ENCODE assay signal across 3 fruit fly cellular contexts in the genomic region with DNA sequence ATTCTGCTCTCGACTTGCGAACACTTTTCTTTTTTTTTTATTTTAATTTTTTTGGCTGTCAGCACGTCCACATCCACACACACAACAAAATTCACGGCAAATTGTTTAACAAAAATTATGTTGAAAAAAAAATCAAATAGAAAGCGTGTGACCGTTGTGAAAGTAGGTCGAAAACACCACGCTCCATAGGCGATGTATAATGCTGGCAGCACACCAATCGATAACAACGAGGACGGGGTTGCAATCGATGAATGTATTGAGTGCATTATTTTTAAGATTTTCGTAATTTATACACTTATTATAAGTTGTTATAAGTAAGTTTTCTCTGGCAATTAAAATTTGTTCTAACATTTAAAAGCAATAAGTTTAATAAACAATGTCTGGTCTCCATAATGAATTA.
A peak's percentile ranks its signal among the peaks of the same experiment; 100 is the strongest.
TF ChIP-seq lines count a peak whose summit lies in the region.

Pp2C1 (minus strand) TSS at position 181 of the 400 bp plus-strand sequence.

- no peak for TF ChIP-seq CTCF in whole organism, embryonic (GFP tag; optimal IDR thresholded peaks at IDR 0.05; lab: Kevin White, UChicago)

TF ChIP-seq in whole organism, adult, 20 proteins besides CTCF, POLR2A, EP300 and RAD21:
- TF ChIP-seq Hr96 (GFP tag; optimal IDR thresholded peaks at IDR 0.05; lab: Kevin White, UChicago): no peak
- peak; percentile 18 for TF ChIP-seq toe (GFP tag; optimal IDR thresholded peaks at IDR 0.05; lab: Kevin White, UChicago)
TF ChIP-seq in whole organism, adult: peak in this region for 1.

TF ChIP-seq in whole organism, embryonic, 481 proteins besides CTCF, POLR2A, EP300 and RAD21 (continues in another document):
- peak; percentile 77 for TF ChIP-seq gfzf (GFP tag; optimal IDR thresholded peaks at IDR 0.05; lab: Kevin White, UChicago)
- TF ChIP-seq gcm (GFP tag; optimal IDR thresholded peaks at IDR 0.05; lab: Kevin White, UChicago): no peak
- TF ChIP-seq Nf-YA (GFP tag; IDR thresholded peaks at IDR 0.05; lab: Robert Waterston, UW): no peak
- TF ChIP-seq chif (GFP tag; optimal IDR thresholded peaks at IDR 0.05; lab: Kevin White, UChicago): no peak
- TF ChIP-seq mld (GFP tag; IDR thresholded peaks at IDR 0.05; lab: Robert Waterston, UW; ENCODE audit: partially characterized antibody): 0 out of 3 replicates have a peak, but pooled peaks have one; percentile 34
- TF ChIP-seq seq (GFP tag; IDR thresholded peaks at IDR 0.05; lab: Robert Waterston, UW): no peak
- no peak for TF ChIP-seq NK7.1 (GFP tag; optimal IDR thresholded peaks at IDR 0.05; lab: Kevin White, UChicago)
- TF ChIP-seq CG15601 (tag; optimal IDR thresholded peaks at IDR 0.05; lab: Kevin White, UChicago): no peak
- no peak for TF ChIP-seq CG6813 (GFP tag; optimal IDR thresholded peaks at IDR 0.05; lab: Kevin White, UChicago)
- TF ChIP-seq CG10209 (GFP tag; optimal IDR thresholded peaks at IDR 0.05; lab: Kevin White, UChicago): no peak
- peak; percentile 64; the same call in 1 of the 2 replicates for TF ChIP-seq sna (GFP tag; IDR thresholded peaks at IDR 0.05; lab: Robert Waterston, UW; ENCODE audit: partially characterized antibody)
- TF ChIP-seq CG16815 (GFP tag; optimal IDR thresholded peaks at IDR 0.05; lab: Kevin White, UChicago): no peak
- no peak for TF ChIP-seq sqz (GFP tag; optimal IDR thresholded peaks at IDR 0.05; lab: Kevin White, UChicago)
- no peak for TF ChIP-seq CG30403 (GFP tag; optimal IDR thresholded peaks at IDR 0.05; lab: Kevin White, UChicago)
- no peak for TF ChIP-seq al (GFP tag; IDR thresholded peaks at IDR 0.05; lab: Robert Waterston, UW)
- peak; percentile 5 for TF ChIP-seq pho (GFP tag; optimal IDR thresholded peaks at IDR 0.05; lab: Kevin White, UChicago)
- no peak for TF ChIP-seq tap (tag; optimal IDR thresholded peaks at IDR 0.05; lab: Kevin White, UChicago)
- TF ChIP-seq sob (GFP tag; IDR thresholded peaks at IDR 0.05; lab: Robert Waterston, UW): no peak
- no peak for TF ChIP-seq luna (GFP tag; optimal IDR thresholded peaks at IDR 0.05; lab: Kevin White, UChicago)
- TF ChIP-seq tna (GFP tag; IDR thresholded peaks at IDR 0.05; lab: Robert Waterston, UW; ENCODE audit: partially characterized antibody): peak; percentile 67
- TF ChIP-seq oc (tag; optimal IDR thresholded peaks at IDR 0.05; lab: Kevin White, UChicago): no peak
- TF ChIP-seq CG18476 (GFP tag; optimal IDR thresholded peaks at IDR 0.05; lab: Kevin White, UChicago): no peak
- no peak for TF ChIP-seq h (optimal IDR thresholded peaks at IDR 0.05; lab: Kevin White, UChicago)
- no peak for TF ChIP-seq CG4404 (GFP tag; IDR thresholded peaks at IDR 0.05; lab: Robert Waterston, UW)
- TF ChIP-seq CG12744 (GFP tag; optimal IDR thresholded peaks at IDR 0.05; lab: Kevin White, UChicago): no peak
- no peak for TF ChIP-seq Hr78 (GFP tag; optimal IDR thresholded peaks at IDR 0.05; lab: Kevin White, UChicago)
- TF ChIP-seq CG2712 (tag; optimal IDR thresholded peaks at IDR 0.05; lab: Kevin White, UChicago): no peak
- no peak for TF ChIP-seq ERR (GFP tag; optimal IDR thresholded peaks at IDR 0.05; lab: Kevin White, UChicago)
- peak; percentile 75 for TF ChIP-seq ato (GFP tag; IDR thresholded peaks at IDR 0.05; lab: Robert Waterston, UW; ENCODE audit: partially characterized antibody)
- no peak for TF ChIP-seq Blimp-1 (GFP tag; optimal IDR thresholded peaks at IDR 0.05; lab: Kevin White, UChicago)
- TF ChIP-seq maf-S (GFP tag; optimal IDR thresholded peaks at IDR 0.05; lab: Kevin White, UChicago): no peak
- no peak for TF ChIP-seq Fer1 (GFP tag; optimal IDR thresholded peaks at IDR 0.05; lab: Kevin White, UChicago)
- TF ChIP-seq btn (GFP tag; optimal IDR thresholded peaks at IDR 0.05; lab: Kevin White, UChicago): no peak
- TF ChIP-seq sens-2 (GFP tag; IDR thresholded peaks at IDR 0.05; lab: Robert Waterston, UW): no peak
- TF ChIP-seq CG8359 (GFP tag; optimal IDR thresholded peaks at IDR 0.05; lab: Kevin White, UChicago; ENCODE audit: borderline replicate concordance): no peak
- peak; percentile 85 for TF ChIP-seq bbx (GFP tag; IDR thresholded peaks at IDR 0.05; lab: Robert Waterston, UW; ENCODE audit: partially characterized antibody)
- no peak for TF ChIP-seq wek (GFP tag; optimal IDR thresholded peaks at IDR 0.05; lab: Kevin White, UChicago)
- TF ChIP-seq cwo (GFP tag; optimal IDR thresholded peaks at IDR 0.05; lab: Kevin White, UChicago): no peak
- no peak for TF ChIP-seq CG10979 (tag; optimal IDR thresholded peaks at IDR 0.05; lab: Kevin White, UChicago)
- no peak for TF ChIP-seq Tbp (GFP tag; optimal IDR thresholded peaks at IDR 0.05; lab: Kevin White, UChicago)
- peak; percentile 79 for TF ChIP-seq stwl (tag; optimal IDR thresholded peaks at IDR 0.05; lab: Kevin White, UChicago)
- no peak for TF ChIP-seq ara (GFP tag; IDR thresholded peaks at IDR 0.05; lab: Robert Waterston, UW)

TF ChIP-seq in whole organism, wandering third instar larva, 38 proteins besides CTCF, POLR2A, EP300 and RAD21:
- peak; percentile 21 for TF ChIP-seq woc (GFP tag; optimal IDR thresholded peaks at IDR 0.05; lab: Kevin White, UChicago)
- TF ChIP-seq rgr (GFP tag; optimal IDR thresholded peaks at IDR 0.05; lab: Kevin White, UChicago): no peak
- no peak for TF ChIP-seq Rel (GFP tag; optimal IDR thresholded peaks at IDR 0.05; lab: Kevin White, UChicago)
- peak; percentile 39 for TF ChIP-seq Rel (tag; optimal IDR thresholded peaks at IDR 0.05; lab: Kevin White, UChicago)
- no peak for TF ChIP-seq Dif (GFP tag; optimal IDR thresholded peaks at IDR 0.05; lab: Kevin White, UChicago; ENCODE audit: partially characterized antibody)
- peak; percentile 24 for TF ChIP-seq Hr83 (GFP tag; optimal IDR thresholded peaks at IDR 0.05; lab: Kevin White, UChicago; ENCODE audit: poor library complexity, severe bottlenecking)
- TF ChIP-seq Hnf4 (GFP tag; optimal IDR thresholded peaks at IDR 0.05; lab: Kevin White, UChicago): peak; percentile 31
